Worm (Caenorhabditis elegans) whole organism, L1 larva: ENCODE measurements around the gene hsp-3.

ENCODE experiments used
- aly-2 ChIP-seq: fragments of 150-350 bp; optimal IDR thresholded peaks from 2 replicates; lab custom pipeline; 2014; ENCODE audit warnings: missing biosample characterization, missing genetic modification characterization
- ceh-63 ChIP-seq: fragments of 200-800 bp; sonication (Bioruptor generic); optimal IDR thresholded peaks from 2 replicates; lab custom pipeline; 2018; ENCODE audit warnings: mild to moderate bottlenecking, missing genetic modification characterization, missing compliant biosample characterization
- ceh-82 ChIP-seq, 3 experiments: fragments of 150-350 bp in 1 of 3; sonication (generic microtip) in 2 of 3; optimal IDR thresholded peaks; 2 replicates each; lab custom pipeline; 2014 to 2017; ENCODE audit warnings: missing biosample characterization in 3 of 3, missing genetic modification characterization in 3 of 3
- jun-1 ChIP-seq: fragments of 150-350 bp; optimal IDR thresholded peaks from 2 replicates; lab custom pipeline; 2014; ENCODE audit warnings: missing biosample characterization, missing genetic modification reagents, missing genetic modification characterization
- lin-15B ChIP-seq: fragments of 150-350 bp; sonication (generic microtip); optimal IDR thresholded peaks from 3 replicates; lab custom pipeline; 2014; ENCODE audit warnings: missing biosample characterization, missing genetic modification characterization
- lin-35 ChIP-seq, 2 experiments: fragments of 150-350 bp; optimal IDR thresholded peaks; 2 replicates each; lab custom pipeline; 2014; ENCODE audit warnings: missing biosample characterization in 2 of 2, missing genetic modification characterization in 2 of 2, missing genetic modification reagents in 2 of 2
- lsy-2 ChIP-seq, 2 experiments: fragments of 150-350 bp; optimal IDR thresholded peaks; 2 replicates each; lab custom pipeline; 2014; ENCODE audit warnings: missing biosample characterization in 2 of 2, missing genetic modification characterization in 2 of 2
- nhr-11 ChIP-seq: fragments of 150-350 bp; optimal IDR thresholded peaks from 2 replicates; lab custom pipeline; 2014; ENCODE audit warnings: missing biosample characterization, missing genetic modification characterization
- nhr-12 ChIP-seq: sonication (generic microtip); optimal IDR thresholded peaks from 2 replicates; lab custom pipeline; 2017; ENCODE audit warnings: missing biosample characterization, missing genetic modification characterization
- pqm-1 ChIP-seq: sonication (generic microtip); optimal IDR thresholded peaks from 3 replicates; lab custom pipeline; 2017; ENCODE audit warnings: missing biosample characterization, missing genetic modification characterization
- skn-1 ChIP-seq: fragments of 150-350 bp; optimal IDR thresholded peaks from 2 replicates; lab custom pipeline; 2014; ENCODE audit warnings: missing biosample characterization, missing genetic modification characterization
- snpc-4 ChIP-seq: fragments of 150-350 bp; optimal IDR thresholded peaks from 2 replicates; lab custom pipeline; 2014; ENCODE audit warnings: missing biosample characterization, missing genetic modification characterization

- no peak for TF ChIP-seq snpc-4 (tag; lab: Kevin White, UChicago)
- TF ChIP-seq lin-35 (GFP tag; optimal IDR thresholded peaks at IDR 0.05; lab: Kevin White, UChicago) = no peak
- TF ChIP-seq ceh-82 (tag; optimal IDR thresholded peaks at IDR 0.05; lab: Kevin White, UChicago) = no peak
- no peak for TF ChIP-seq lin-15B (tag; lab: Kevin White, UChicago)
- no peak for TF ChIP-seq lsy-2 (tag; optimal IDR thresholded peaks at IDR 0.05; lab: Kevin White, UChicago)
- no peak for TF ChIP-seq jun-1
- TF ChIP-seq nhr-12 (tag; lab: Kevin White, UChicago) = no peak
- no peak for TF ChIP-seq skn-1 (tag; lab: Kevin White, UChicago)
- TF ChIP-seq pqm-1 (tag; lab: Kevin White, UChicago) = no peak
- no peak for TF ChIP-seq nhr-11
- no peak for TF ChIP-seq aly-2 (tag; lab: Kevin White, UChicago)
- no peak for TF ChIP-seq ceh-63 (GFP tag; lab: Kevin White, UChicago)
Observed at ce11 chrX:6121279-6121678, 29.4 kb upstream of the hsp-3 start.
